Fruit fly (Drosophila melanogaster) Kc167 (cell line): Measurements from ENCODE around the gene CG4390.

ENCODE experiments used
- Myc ChIP-seq: fragments of >200 bp; optimal IDR thresholded peaks from 2 replicates; lab custom pipeline; 2017; ENCODE audit warnings: missing external identifiers
- Sin3A ChIP-seq: fragments of >200 bp; optimal IDR thresholded peaks from 2 replicates; lab custom pipeline; 2018; ENCODE audit warnings: missing external identifiers
- h ChIP-seq: fragments of >200 bp; optimal IDR thresholded peaks from 3 replicates; lab custom pipeline; 2018; ENCODE audit warnings: missing external identifiers
- insv ChIP-seq: fragments of >200 bp; optimal IDR thresholded peaks from 3 replicates; lab custom pipeline; 2018; ENCODE audit warnings: missing external identifiers
- psq ChIP-seq: fragments of >200 bp; optimal IDR thresholded peaks from 2 replicates; lab custom pipeline; 2017; ENCODE audit warnings: missing external identifiers
- ttk ChIP-seq: sonication (Bioruptor generic); optimal IDR thresholded peaks from 2 replicates; lab custom pipeline; 2017; ENCODE audit warnings: missing external identifiers

The CG4390 gene

dm6 chr3R:20059650-20060049 lies at the start of gene CG4390:
TSS of gene CG4390 (minus strand) at chr3R:20059750.
- TF ChIP-seq psq (lab: Kevin White, UChicago): no peak
- TF ChIP-seq insv (lab: Kevin White, UChicago): no peak
- no peak for TF ChIP-seq Sin3A (lab: Kevin White, UChicago)
- no peak for TF ChIP-seq Myc (lab: Kevin White, UChicago)
- no peak for TF ChIP-seq h (lab: Kevin White, UChicago)
- TF ChIP-seq ttk: no peak

- TF ChIP-seq Myc (lab: Kevin White, UChicago): no peak
- no peak for TF ChIP-seq psq (lab: Kevin White, UChicago)
- TF ChIP-seq insv (lab: Kevin White, UChicago): no peak
- no peak for TF ChIP-seq h (lab: Kevin White, UChicago)
- no peak for TF ChIP-seq Sin3A (lab: Kevin White, UChicago)
- no peak for TF ChIP-seq ttk
Measured at dm6 chr3R:20107863-20108262, 48.3 kb upstream of the CG4390 start, which contains the start of gene CG31206. TSS of gene CG31206 (minus strand) at chr3R:20107963.

dm6 chr3R:20082350-20082749 lies 22.8 kb upstream of the CG4390 start, which contains the start of gene Rh3:
TSS of gene Rh3 (minus strand) at chr3R:20082450.
- TF ChIP-seq h (lab: Kevin White, UChicago): no peak
- no peak for TF ChIP-seq psq (lab: Kevin White, UChicago)
- no peak for TF ChIP-seq insv (lab: Kevin White, UChicago)
- TF ChIP-seq Sin3A (lab: Kevin White, UChicago): no peak
- no peak for TF ChIP-seq ttk
- TF ChIP-seq Myc (lab: Kevin White, UChicago): no peak

dm6 chr3R:20080205-20080604 lies 20.7 kb upstream of the CG4390 start:
- no peak for TF ChIP-seq h (lab: Kevin White, UChicago)
- TF ChIP-seq ttk: no peak
- no peak for TF ChIP-seq insv (lab: Kevin White, UChicago)

dm6 chr3R:20066435-20066834 lies 6.9 kb upstream of the CG4390 start:
- TF ChIP-seq Myc (lab: Kevin White, UChicago) (no peak), ttk (no peak), psq (lab: Kevin White, UChicago) (no peak), h (lab: Kevin White, UChicago) (no peak), insv (lab: Kevin White, UChicago) (no peak), Sin3A (lab: Kevin White, UChicago) (no peak)

- no peak for TF ChIP-seq insv (lab: Kevin White, UChicago)
- no peak for TF ChIP-seq ttk
- TF ChIP-seq Myc (lab: Kevin White, UChicago): no peak
- TF ChIP-seq psq (lab: Kevin White, UChicago): no peak
- no peak for TF ChIP-seq h (lab: Kevin White, UChicago)
- TF ChIP-seq Sin3A (lab: Kevin White, UChicago): no peak
Measured at dm6 chr3R:20058960-20059359, 590 bp downstream of the CG4390 start.

DNA sequence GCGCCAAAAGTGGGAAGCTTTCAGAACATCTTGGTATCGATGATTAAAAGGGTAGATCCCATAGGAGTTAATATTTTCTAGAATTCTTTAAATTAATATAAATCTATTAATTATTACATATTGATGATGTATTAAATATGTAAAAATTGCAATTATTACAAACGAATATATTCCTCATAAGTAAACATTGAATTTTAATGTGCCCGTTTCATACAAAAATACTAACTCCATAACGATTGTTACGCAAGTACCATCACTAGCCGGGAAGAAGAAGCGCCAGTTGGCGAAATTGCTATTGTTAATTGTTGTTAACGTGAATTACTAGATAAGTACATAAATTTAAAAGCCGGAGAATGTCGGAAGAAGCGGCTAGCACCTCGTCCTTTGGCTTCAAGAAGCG lies 2.0 kb downstream of the CG4390 start, which contains the start of gene mdlc:
TSS of gene mdlc (plus strand) at position 248 of the 400 bp plus-strand sequence.
- TF ChIP-seq Sin3A (lab: Kevin White, UChicago) (no peak), psq (lab: Kevin White, UChicago) (no peak), ttk (no peak), insv (lab: Kevin White, UChicago) (no peak), h (lab: Kevin White, UChicago) (no peak), Myc (lab: Kevin White, UChicago) (no peak)

- TF ChIP-seq psq (lab: Kevin White, UChicago) (no peak), ttk (no peak), Myc (lab: Kevin White, UChicago) (no peak), Sin3A (lab: Kevin White, UChicago) (no peak), h (lab: Kevin White, UChicago) (no peak), insv (lab: Kevin White, UChicago) (no peak)
Measured at dm6 chr3R:20055809-20056208, 3.7 kb downstream of the CG4390 start, which contains the start of gene CG17193. TSS of gene CG17193 (minus strand) at chr3R:20056097.

DNA sequence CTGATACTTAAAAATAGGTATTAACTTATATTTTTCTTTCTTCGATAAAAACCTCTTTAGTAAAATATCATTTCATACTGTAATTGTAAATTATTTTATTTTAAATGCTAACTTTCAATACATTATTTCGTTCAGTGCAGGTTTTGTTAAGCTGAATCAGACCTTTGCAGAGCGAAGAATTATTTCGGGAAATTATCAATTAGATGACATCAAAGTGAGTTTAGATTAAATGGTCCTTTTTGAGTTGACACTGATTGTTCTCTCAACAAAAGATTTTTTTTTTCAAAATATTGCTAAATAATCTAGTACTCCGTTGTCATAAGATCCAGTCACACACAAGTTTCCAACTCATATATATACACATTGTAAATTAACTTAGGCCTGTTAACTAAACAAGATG lies 17.1 kb downstream of the CG4390 start, which contains the start of the genes CG33934 and Indy-2:
TSS of gene CG33934 (plus strand) at position 301 of the 400 bp plus-strand sequence.
TSS of gene Indy-2 (plus strand) at position 301 of the 400 bp plus-strand sequence.
- TF ChIP-seq Sin3A (lab: Kevin White, UChicago) (no peak), Myc (lab: Kevin White, UChicago) (no peak), ttk (no peak), h (lab: Kevin White, UChicago) (no peak), insv (lab: Kevin White, UChicago) (no peak), psq (lab: Kevin White, UChicago) (no peak)

DNA sequence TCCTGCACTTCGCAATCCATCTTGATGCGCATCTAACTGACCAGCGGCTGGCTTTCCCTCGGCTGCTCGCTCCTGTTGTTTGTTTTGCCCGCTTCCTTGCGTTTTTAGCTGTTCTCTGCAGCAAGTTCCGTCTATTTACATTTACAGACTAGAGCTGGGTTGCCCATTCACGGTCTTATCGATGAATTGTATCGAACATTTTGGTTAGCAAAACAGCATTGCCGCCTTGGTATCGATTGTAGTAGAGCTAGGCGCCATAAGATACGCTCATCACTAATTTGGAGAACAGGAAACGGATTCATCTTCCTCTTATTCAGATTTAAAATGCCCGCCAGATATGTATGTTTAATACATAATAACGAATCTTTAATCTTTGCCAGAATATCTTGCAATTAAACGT lies 23.7 kb downstream of the CG4390 start, which contains the start of gene Regnase-1:
TSS of gene Regnase-1 (minus strand) at position 170 of the 400 bp plus-strand sequence.
- TF ChIP-seq ttk (no peak), Myc (lab: Kevin White, UChicago) (no peak), insv (lab: Kevin White, UChicago) (no peak), Sin3A (lab: Kevin White, UChicago) (no peak), psq (lab: Kevin White, UChicago) (no peak), h (lab: Kevin White, UChicago) (no peak)

DNA sequence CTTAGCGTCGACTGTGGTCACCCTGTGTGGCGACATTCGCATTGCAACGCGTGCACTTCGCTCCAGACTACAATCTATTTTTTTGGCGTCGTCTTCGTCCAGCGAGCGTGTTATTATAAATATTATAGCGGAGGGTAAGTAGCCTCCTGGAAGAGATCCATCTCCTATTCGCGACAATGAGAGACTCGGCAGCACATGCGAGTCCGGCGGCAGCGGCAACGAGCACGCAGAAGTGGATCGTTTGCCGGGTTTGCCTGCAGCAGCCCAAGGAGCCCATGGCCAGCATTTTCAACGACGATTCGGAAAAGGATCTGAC lies 27.8 kb downstream of the CG4390 start, which contains the start of gene idc:
TSS of gene idc (plus strand) at position 60 of the 316 bp plus-strand sequence.
- TF ChIP-seq Sin3A (lab: Kevin White, UChicago) (no peak), Myc (lab: Kevin White, UChicago) (no peak), h (lab: Kevin White, UChicago) (no peak), insv (lab: Kevin White, UChicago) (no peak), ttk (no peak), psq (lab: Kevin White, UChicago) (no peak)
